Fruit fly (Drosophila melanogaster): Measurements from ENCODE around the gene CG7963.

DNA sequence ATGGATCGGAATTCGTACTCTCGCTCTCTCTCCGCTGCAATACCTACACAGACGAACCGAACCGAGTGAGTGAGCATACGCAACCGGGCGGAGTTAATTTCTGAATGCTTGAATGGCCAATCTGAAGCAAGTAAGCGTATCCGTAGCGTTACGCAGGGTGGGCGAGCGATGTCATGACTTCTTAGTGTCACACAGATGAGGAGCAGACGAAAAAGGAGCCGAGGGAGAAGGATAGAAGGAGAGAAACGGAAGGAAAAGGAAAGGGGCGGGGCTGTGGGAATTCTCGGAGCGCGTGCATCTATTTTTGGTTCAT lies 28.2 kb upstream of the CG7963 start:
- TF ChIP-seq fd96Ca (GFP tag; IDR thresholded peaks at IDR 0.05) (no peak), Snoo (tag; optimal IDR thresholded peaks at IDR 0.05) (no peak), rn (GFP tag; IDR thresholded peaks at IDR 0.05) (no peak), CG14655 (GFP tag; optimal IDR thresholded peaks at IDR 0.05) (no peak)
